Worm (Caenorhabditis elegans) whole organism, early embryonic: ENCODE results near the gene fubl-3.

Source experiments
- B0310.2 ChIP-seq: sonication (generic microtip); optimal IDR thresholded peaks from 2 replicates; lab custom pipeline; 2016; ENCODE audit warnings: mild to moderate bottlenecking, missing genetic modification characterization, missing compliant biosample characterization
- F13C5.2 ChIP-seq: sonication (generic microtip); optimal IDR thresholded peaks from 2 replicates; lab custom pipeline; 2017; ENCODE audit warnings: mild to moderate bottlenecking, missing genetic modification characterization, inconsistent platforms, missing compliant biosample characterization
- aly-1 ChIP-seq: sonication (generic microtip); optimal IDR thresholded peaks from 2 replicates; lab custom pipeline; 2016; ENCODE audit warnings: missing genetic modification characterization, missing compliant biosample characterization
- ama-1 ChIP-seq: fragments of 150-350 bp; optimal IDR thresholded peaks from 2 replicates; lab custom pipeline; 2014
- ceh-13 ChIP-seq: fragments of 200-800 bp; sonication (Bioruptor generic); optimal IDR thresholded peaks from 2 replicates; lab custom pipeline; 2018; ENCODE audit warnings: mild to moderate bottlenecking, missing genetic modification characterization, missing compliant biosample characterization
- ceh-36 ChIP-seq: sonication (generic microtip); optimal IDR thresholded peaks from 2 replicates; lab custom pipeline; 2016; ENCODE audit warnings: missing genetic modification characterization, inconsistent platforms, missing compliant biosample characterization
- ets-7 ChIP-seq: sonication (generic microtip); optimal IDR thresholded peaks from 2 replicates; lab custom pipeline; 2016; ENCODE audit warnings: missing genotype, missing genetic modification characterization, missing compliant biosample characterization
- flt-1 ChIP-seq: fragments of 200-800 bp; sonication (Bioruptor generic); IDR thresholded peaks from 2 replicates; pipeline ENCODE4 v1.3.6; 2022; ENCODE audit warnings: missing genetic modification characterization, missing compliant biosample characterization
- hmbx-1 ChIP-seq: sonication (generic microtip); optimal IDR thresholded peaks from 2 replicates; lab custom pipeline; 2016; ENCODE audit warnings: mild to moderate bottlenecking, missing genetic modification characterization, missing compliant biosample characterization
- hmg-4 ChIP-seq: fragments of 200-800 bp; sonication (Bioruptor generic); optimal IDR thresholded peaks from 2 replicates; lab custom pipeline; 2018; ENCODE audit warnings: mild to moderate bottlenecking, missing genetic modification characterization, missing compliant biosample characterization
- hnd-1 ChIP-seq: sonication (generic microtip); optimal IDR thresholded peaks from 2 replicates; lab custom pipeline; 2016; ENCODE audit warnings: missing genetic modification characterization, missing compliant biosample characterization
- pes-1 ChIP-seq: fragments of 200-800 bp; sonication (Bioruptor generic); IDR thresholded peaks from 2 replicates; pipeline ENCODE4 v1.3.6; 2022; ENCODE audit warnings: missing genetic modification reagents, missing genetic modification characterization, missing compliant biosample characterization
- scrt-1 ChIP-seq: fragments of 200-800 bp; sonication (Bioruptor generic); IDR thresholded peaks from 2 replicates; pipeline ENCODE4 v1.3.6; 2022; ENCODE audit warnings: missing genetic modification characterization, missing compliant biosample characterization
- sea-1 ChIP-seq: fragments of 200-800 bp; sonication (Bioruptor generic); conservative IDR thresholded peaks from 2 replicates; pipeline ENCODE4 v1.3.6; 2022; ENCODE audit warnings: missing genetic modification characterization, missing compliant biosample characterization
- tbx-11 ChIP-seq: fragments of 200-800 bp; sonication (Bioruptor generic); IDR thresholded peaks from 2 replicates; pipeline ENCODE4 v1.3.6; 2022; ENCODE audit warnings: missing genetic modification characterization, missing compliant biosample characterization
- tbx-37 ChIP-seq: fragments of 200-800 bp; sonication (Bioruptor generic); conservative IDR thresholded peaks from 2 replicates; pipeline ENCODE4 v1.3.6; 2022; ENCODE audit warnings: missing genetic modification reagents, missing genetic modification characterization, missing compliant biosample characterization
- tra-4 ChIP-seq: sonication (generic microtip); optimal IDR thresholded peaks from 2 replicates; lab custom pipeline; 2017; ENCODE audit warnings: missing genetic modification characterization, missing compliant biosample characterization

The fubl-3 gene

DNA sequence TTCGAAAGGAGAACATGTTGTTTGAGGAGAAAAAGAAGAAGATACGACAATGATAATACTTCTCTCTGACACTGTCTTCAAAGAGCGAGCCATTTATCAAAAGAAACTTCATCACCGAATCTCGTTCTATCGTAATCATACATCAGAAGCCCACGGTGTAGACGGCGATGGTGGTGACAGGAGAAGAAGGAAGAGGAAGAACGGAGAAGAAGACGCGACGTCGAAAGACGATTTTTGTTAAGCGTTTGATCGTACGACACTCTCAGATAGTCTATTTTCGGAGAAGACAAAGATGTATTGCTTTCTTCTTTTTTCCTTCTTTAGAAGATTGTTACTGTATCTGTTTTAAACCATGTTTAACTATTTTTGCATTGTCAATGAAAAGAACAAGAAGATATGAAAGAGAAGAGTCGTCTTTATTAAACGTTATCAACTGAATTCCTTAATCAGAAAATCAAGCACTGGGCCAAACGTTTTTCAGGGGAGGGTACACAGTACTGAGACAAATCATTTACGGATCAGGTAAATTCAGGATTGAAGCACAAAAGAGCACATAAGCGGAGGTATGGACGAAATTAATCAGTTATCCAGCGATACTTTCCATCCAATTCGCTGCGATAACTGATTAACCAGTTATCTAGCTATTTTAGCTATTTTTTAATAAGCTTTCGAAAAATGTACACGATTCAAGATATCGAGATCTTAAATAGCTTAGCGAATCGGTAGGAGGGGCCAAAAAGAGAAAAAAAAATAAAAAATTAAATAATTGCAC lies 14.2 kb upstream of the fubl-3 start:
- no peak for TF ChIP-seq pes-1
- TF ChIP-seq F13C5.2: no peak
- no peak for TF ChIP-seq ama-1 (lab: Kevin White, UChicago)
- TF ChIP-seq B0310.2 (tag; lab: Kevin White, UChicago): no peak
- TF ChIP-seq ceh-36 (tag; lab: Kevin White, UChicago): no peak
- TF ChIP-seq ceh-13 (GFP tag; lab: Kevin White, UChicago): no peak
- TF ChIP-seq ets-7 (tag; lab: Kevin White, UChicago): no peak
- no peak for TF ChIP-seq hmg-4 (GFP tag; lab: Kevin White, UChicago)
- no peak for TF ChIP-seq scrt-1 (GFP tag; lab: Robert Waterston, UW)
- no peak for TF ChIP-seq tra-4 (tag; lab: Kevin White, UChicago)
- no peak for TF ChIP-seq tbx-11 (GFP tag; lab: Robert Waterston, UW)
- no peak for TF ChIP-seq aly-1 (tag; lab: Kevin White, UChicago)
- TF ChIP-seq hmbx-1 (tag; lab: Kevin White, UChicago): no peak
- TF ChIP-seq sea-1 (GFP tag; lab: Robert Waterston, UW): no peak
- no peak for TF ChIP-seq tbx-37
- no peak for TF ChIP-seq hnd-1 (tag; lab: Kevin White, UChicago)
- TF ChIP-seq flt-1 (GFP tag; lab: Robert Waterston, UW): no peak

DNA sequence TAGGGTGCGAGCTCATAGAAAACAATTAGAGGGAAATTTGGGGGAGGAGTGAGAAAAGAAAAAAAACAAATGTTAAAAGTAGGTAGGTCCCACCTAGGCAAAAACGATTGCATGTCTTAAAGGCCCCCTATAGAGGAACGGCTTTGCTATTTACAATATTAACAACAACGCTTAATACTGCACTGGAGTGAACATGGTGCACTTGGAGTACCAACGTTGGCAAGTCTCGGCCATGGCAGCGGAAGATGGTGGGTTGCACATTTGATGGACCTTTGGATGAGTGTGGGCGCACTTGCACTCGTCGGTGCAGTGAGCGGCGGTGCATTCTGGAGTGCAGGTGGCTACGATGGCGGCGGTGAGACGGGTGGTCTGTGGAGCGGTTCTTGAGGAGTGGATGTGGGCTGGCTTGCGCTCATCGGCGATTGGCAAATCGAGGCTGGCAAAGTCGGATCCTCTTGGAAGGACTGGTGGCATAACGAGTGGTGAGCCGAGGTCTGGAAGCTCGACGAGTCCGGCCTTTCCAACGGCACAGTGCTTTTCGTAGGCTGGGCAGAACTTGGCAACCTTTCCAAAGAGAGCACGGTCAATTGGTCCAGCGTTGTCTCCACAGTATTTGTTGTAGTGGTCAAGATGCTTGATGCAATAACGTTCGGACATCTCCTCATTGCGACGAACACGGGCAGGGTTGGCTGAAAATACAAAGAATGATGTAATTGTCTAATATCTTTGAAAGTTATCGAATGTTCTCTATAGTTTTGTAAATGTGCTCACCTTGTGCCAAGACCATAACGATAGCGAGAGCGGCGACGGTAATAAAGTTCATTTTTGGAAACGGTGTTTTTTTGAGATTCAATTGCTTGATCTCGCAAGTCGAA lies 13.4 kb upstream of the fubl-3 start:
- TF ChIP-seq tbx-37 (no peak), ets-7 (tag; lab: Kevin White, UChicago) (no peak), hmbx-1 (tag; lab: Kevin White, UChicago) (no peak), ama-1 (lab: Kevin White, UChicago) (no peak), F13C5.2 (no peak), hmg-4 (GFP tag; lab: Kevin White, UChicago) (no peak), pes-1 (no peak), hnd-1 (tag; lab: Kevin White, UChicago) (no peak), aly-1 (tag; lab: Kevin White, UChicago) (no peak), sea-1 (GFP tag; lab: Robert Waterston, UW) (no peak), B0310.2 (tag; lab: Kevin White, UChicago) (no peak), tbx-11 (GFP tag; lab: Robert Waterston, UW) (no peak), ceh-36 (tag; lab: Kevin White, UChicago) (no peak), tra-4 (tag; lab: Kevin White, UChicago) (no peak), ceh-13 (GFP tag; lab: Kevin White, UChicago) (no peak)

DNA sequence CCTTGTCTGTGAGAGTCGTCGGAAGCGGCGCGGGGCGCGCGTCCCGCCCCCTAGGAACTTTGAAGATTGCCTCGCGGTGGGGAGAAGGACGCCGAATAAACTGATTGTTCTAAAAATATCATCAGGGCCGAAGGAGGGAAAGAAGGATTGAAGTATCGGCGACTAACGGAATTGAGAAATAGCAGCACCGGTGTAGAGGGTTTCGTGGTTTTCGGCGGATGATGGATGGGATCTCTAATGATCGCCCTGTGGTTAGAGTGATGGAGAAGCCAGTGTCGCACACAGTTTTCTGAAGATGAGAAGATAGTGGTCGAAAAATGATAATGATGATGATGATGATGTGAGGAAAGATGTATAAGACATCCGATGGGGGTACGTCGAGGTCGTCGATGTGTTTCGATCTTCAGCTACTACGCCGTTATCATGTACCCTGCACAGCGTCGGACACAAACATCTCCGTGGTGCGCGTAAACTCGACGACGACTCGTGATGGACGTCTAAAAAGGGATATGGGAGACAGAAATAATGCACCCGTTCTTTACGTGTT lies 12.6 kb upstream of the fubl-3 start, which contains the start of gene osm-11:
Gene osm-11, minus strand, starts transcription at position 51 of the 547 bp plus-strand sequence.
- TF ChIP-seq hmg-4 (GFP tag; lab: Kevin White, UChicago) (no peak), aly-1 (tag; lab: Kevin White, UChicago) (no peak), ama-1 (lab: Kevin White, UChicago) (no peak), tbx-37 (no peak), flt-1 (GFP tag; lab: Robert Waterston, UW) (no peak), pes-1 (no peak), F13C5.2 (no peak), scrt-1 (GFP tag; lab: Robert Waterston, UW) (no peak), B0310.2 (tag; lab: Kevin White, UChicago) (no peak), ets-7 (tag; lab: Kevin White, UChicago) (no peak)

DNA sequence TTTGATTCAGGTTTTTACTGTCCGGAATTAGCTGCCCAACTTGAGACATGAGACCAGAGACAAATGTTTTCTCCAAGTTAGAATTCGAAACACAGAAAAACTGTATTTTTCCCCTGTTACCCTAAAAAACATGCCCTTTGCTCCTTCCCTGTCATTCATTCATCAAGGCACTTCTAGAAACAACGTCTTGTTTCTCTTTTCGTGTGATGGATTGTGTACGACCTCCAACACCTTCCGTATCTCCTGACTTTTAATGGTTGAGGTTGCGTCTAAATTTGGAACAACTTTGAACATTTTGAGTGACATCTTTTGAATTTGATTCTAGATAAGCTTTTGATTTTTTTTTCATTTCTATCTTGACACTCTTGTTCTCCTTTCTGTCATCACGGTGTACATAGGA lies 11.7 kb upstream of the fubl-3 start:
- TF ChIP-seq flt-1 (GFP tag; lab: Robert Waterston, UW) (no peak), scrt-1 (GFP tag; lab: Robert Waterston, UW) (no peak), ceh-13 (GFP tag; lab: Kevin White, UChicago) (no peak), hnd-1 (tag; lab: Kevin White, UChicago) (no peak), ceh-36 (tag; lab: Kevin White, UChicago) (no peak), hmbx-1 (tag; lab: Kevin White, UChicago) (no peak), pes-1 (no peak), aly-1 (tag; lab: Kevin White, UChicago) (no peak)

- no peak for TF ChIP-seq pes-1
- TF ChIP-seq ets-7 (tag; lab: Kevin White, UChicago): no peak
- TF ChIP-seq flt-1 (GFP tag; lab: Robert Waterston, UW): no peak
- TF ChIP-seq tbx-11 (GFP tag; lab: Robert Waterston, UW): no peak
- no peak for TF ChIP-seq B0310.2 (tag; lab: Kevin White, UChicago)
- TF ChIP-seq tra-4 (tag; lab: Kevin White, UChicago): no peak
- no peak for TF ChIP-seq scrt-1 (GFP tag; lab: Robert Waterston, UW)
- no peak for TF ChIP-seq aly-1 (tag; lab: Kevin White, UChicago)
- TF ChIP-seq ceh-36 (tag; lab: Kevin White, UChicago): no peak
Observed at ce11 chrX:17423894-17424594, 10.2 kb upstream of the fubl-3 start.

DNA sequence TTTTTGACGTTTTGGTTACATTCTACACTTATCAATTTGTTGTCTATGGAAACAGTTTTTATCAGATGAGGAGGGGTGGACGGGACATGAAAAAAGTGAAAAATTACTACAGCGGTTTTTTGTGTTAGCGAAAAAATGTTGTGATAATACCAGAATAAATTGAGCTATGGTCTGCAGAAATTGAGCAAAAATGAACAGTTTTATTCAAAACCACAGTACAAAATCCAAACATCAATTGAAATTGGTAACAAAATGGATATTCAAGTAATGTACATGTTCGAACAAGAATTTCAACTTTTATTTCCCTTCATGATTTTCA lies 9.7 kb upstream of the fubl-3 start:
- no peak for TF ChIP-seq flt-1 (GFP tag; lab: Robert Waterston, UW)
- TF ChIP-seq tbx-11 (GFP tag; lab: Robert Waterston, UW): no peak
- no peak for TF ChIP-seq ceh-13 (GFP tag; lab: Kevin White, UChicago)
- no peak for TF ChIP-seq tra-4 (tag; lab: Kevin White, UChicago)
- TF ChIP-seq hnd-1 (tag; lab: Kevin White, UChicago): no peak
- no peak for TF ChIP-seq sea-1 (GFP tag; lab: Robert Waterston, UW)
- TF ChIP-seq ceh-36 (tag; lab: Kevin White, UChicago): no peak
- no peak for TF ChIP-seq ets-7 (tag; lab: Kevin White, UChicago)
- TF ChIP-seq B0310.2 (tag; lab: Kevin White, UChicago): no peak
- no peak for TF ChIP-seq aly-1 (tag; lab: Kevin White, UChicago)
- no peak for TF ChIP-seq hmbx-1 (tag; lab: Kevin White, UChicago)
- no peak for TF ChIP-seq hmg-4 (GFP tag; lab: Kevin White, UChicago)
